Fruit fly (Drosophila melanogaster) whole organism, wandering third instar larva: ENCODE measurements around the gene bocks.

Source experiments
- Abd-B ChIP-seq: fragments of >200 bp; optimal IDR thresholded peaks from 2 replicates; lab custom pipeline; 2017; ENCODE audit warnings: missing biosample characterization, missing genetic modification characterization
- Hr78 ChIP-seq: fragments of >200 bp; optimal IDR thresholded peaks from 2 replicates; lab custom pipeline; 2017; ENCODE audit warnings: missing biosample characterization, missing genetic modification characterization
- Hr83 ChIP-seq: fragments of 200-300 bp; sonication (Bioruptor generic); optimal IDR thresholded peaks from 2 replicates; lab custom pipeline; 2016; ENCODE audit warnings: missing biosample characterization, mild to moderate bottlenecking, missing genetic modification characterization, moderate library complexity; ENCODE audit not compliant: poor library complexity, severe bottlenecking
- Jra ChIP-seq: sonication (Bioruptor generic); optimal IDR thresholded peaks from 2 replicates; lab custom pipeline; 2016; ENCODE audit warnings: missing biosample characterization, missing genetic modification characterization
- Mio ChIP-seq: sonication (Bioruptor generic); optimal IDR thresholded peaks from 2 replicates; lab custom pipeline; 2016; ENCODE audit warnings: missing biosample characterization, missing genetic modification characterization
- Sp1 ChIP-seq: fragments of 200-800 bp; sonication (Bioruptor generic); optimal IDR thresholded peaks from 3 replicates; lab custom pipeline; 2019; ENCODE audit warnings: missing biosample characterization, mild to moderate bottlenecking, missing genetic modification characterization, moderate library complexity
- dsf ChIP-seq: sonication (Bioruptor generic); optimal IDR thresholded peaks from 2 replicates; lab custom pipeline; 2016; ENCODE audit warnings: missing biosample characterization, missing genetic modification characterization, borderline replicate concordance
- ey ChIP-seq: fragments of 200-800 bp; sonication (Bioruptor generic); optimal IDR thresholded peaks from 2 replicates; lab custom pipeline; 2016; ENCODE audit warnings: missing biosample characterization, missing genetic modification characterization
- h ChIP-seq: fragments of 200-800 bp; sonication (Bioruptor generic); optimal IDR thresholded peaks from 3 replicates; lab custom pipeline; 2016; ENCODE audit warnings: missing biosample characterization, mild to moderate bottlenecking, missing genetic modification characterization
- lola ChIP-seq: fragments of >200 bp; optimal IDR thresholded peaks from 2 replicates; lab custom pipeline; 2017; ENCODE audit warnings: missing biosample characterization, missing genetic modification characterization
- tai ChIP-seq: sonication (Bioruptor generic); optimal IDR thresholded peaks from 2 replicates; lab custom pipeline; 2016; ENCODE audit warnings: missing biosample characterization, missing genetic modification characterization
- usp ChIP-seq: fragments of >200 bp; optimal IDR thresholded peaks from 2 replicates; lab custom pipeline; 2017; ENCODE audit warnings: missing biosample characterization, missing genetic modification characterization

- TF ChIP-seq dsf (GFP tag; lab: Kevin White, UChicago) (no peak), Sp1 (GFP tag; lab: Kevin White, UChicago) (no peak), lola (GFP tag; lab: Kevin White, UChicago) (no peak), h (GFP tag; lab: Kevin White, UChicago) (no peak), Hr78 (GFP tag; lab: Kevin White, UChicago) (no peak), tai (GFP tag; lab: Kevin White, UChicago) (no peak), Mio (GFP tag; lab: Kevin White, UChicago) (no peak), Jra (no peak), Abd-B (GFP tag; lab: Kevin White, UChicago) (no peak), usp (GFP tag; lab: Kevin White, UChicago) (no peak), ey (no peak), Hr83 (no peak)
Observed at dm6 chr3R:9594839-9595238, 4.0 kb upstream of the bocks start.
